Fruit fly (Drosophila melanogaster) S2 (cell line): ENCODE results near the gene CG9109.

ENCODE experiments used
- CG8478 ChIP-seq: fragments of >200 bp; optimal IDR thresholded peaks from 2 replicates; lab custom pipeline; 2018
- CTCF ChIP-seq, 2 experiments: fragments of >200 bp; optimal IDR thresholded peaks; 2 replicates each; lab custom pipeline; 2018

Gene CG9109

dm6 chr2L:6036710-6037109 lies 2.5 kb upstream of the CG9109 start, which contains the start of gene mtm:
Gene mtm, minus strand, starts transcription at chr2L:6037015.
- TF ChIP-seq CG8478 (lab: Kevin White, UChicago) = no peak

DNA sequence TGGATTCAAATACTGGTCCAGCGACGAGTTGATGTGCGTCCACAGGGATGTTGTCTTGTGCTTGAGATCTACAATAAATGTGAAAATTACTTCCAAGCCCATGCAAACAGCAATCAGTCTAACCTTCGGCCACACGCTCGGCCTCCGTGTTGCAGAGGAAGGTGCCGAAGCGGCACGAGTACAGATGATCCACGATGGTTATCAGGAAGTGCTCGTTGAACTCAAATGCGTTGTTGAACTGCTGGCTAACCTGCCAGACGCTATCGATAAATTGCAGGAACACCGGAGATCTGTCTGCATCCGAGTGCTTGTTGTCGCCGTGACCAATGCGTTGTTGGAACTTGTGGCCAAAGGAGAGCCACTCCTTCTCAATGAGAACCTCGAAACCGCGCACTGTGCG lies 932 bp upstream of the CG9109 start:
- TF ChIP-seq CTCF (optimal IDR thresholded peaks at IDR 0.05; lab: Kevin White, UChicago) = no peak
- no peak for TF ChIP-seq CG8478 (lab: Kevin White, UChicago)

DNA sequence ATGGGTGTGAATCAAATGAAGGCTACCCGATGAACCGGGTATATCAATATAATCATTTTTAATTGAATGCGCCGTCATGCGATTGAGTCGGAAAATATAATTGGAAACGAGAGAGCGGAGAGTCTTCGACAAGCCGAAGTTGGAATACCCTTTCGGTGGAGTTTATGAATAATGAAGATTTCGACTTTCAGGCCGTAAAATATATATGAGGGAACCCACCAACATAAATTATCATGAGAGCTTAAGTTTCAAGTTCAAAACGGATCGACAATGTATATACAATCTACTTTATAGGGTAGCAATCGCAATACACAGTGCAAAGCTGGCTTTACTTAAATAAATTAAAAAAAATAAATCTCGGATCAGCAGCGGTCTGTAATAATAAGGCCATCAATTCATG lies 2.4 kb downstream of the CG9109 start:
- TF ChIP-seq CTCF (optimal IDR thresholded peaks at IDR 0.05; lab: Kevin White, UChicago) (no peak), CG8478 (lab: Kevin White, UChicago) (no peak)

DNA sequence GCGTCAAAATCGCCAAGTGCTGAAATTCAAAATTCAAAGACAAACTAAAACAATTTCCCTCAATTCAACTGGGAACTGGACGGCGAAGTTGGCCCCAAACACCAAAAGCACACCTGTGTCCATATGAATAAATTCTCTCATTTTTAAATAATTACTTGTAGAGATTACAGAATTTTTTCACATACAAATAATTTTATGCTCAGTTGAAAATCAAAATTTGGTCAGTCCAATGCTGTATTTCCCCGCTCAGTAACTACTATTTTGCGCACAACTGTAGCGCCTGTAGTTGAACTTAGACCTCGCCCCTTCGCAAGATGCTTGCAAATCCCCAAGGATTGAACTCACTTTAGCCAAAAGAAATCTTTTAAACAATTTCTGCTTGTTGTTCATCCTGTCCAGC lies 5.5 kb downstream of the CG9109 start:
- TF ChIP-seq CG8478 (lab: Kevin White, UChicago) (no peak), CTCF (optimal IDR thresholded peaks at IDR 0.05; lab: Kevin White, UChicago) (no peak)

DNA sequence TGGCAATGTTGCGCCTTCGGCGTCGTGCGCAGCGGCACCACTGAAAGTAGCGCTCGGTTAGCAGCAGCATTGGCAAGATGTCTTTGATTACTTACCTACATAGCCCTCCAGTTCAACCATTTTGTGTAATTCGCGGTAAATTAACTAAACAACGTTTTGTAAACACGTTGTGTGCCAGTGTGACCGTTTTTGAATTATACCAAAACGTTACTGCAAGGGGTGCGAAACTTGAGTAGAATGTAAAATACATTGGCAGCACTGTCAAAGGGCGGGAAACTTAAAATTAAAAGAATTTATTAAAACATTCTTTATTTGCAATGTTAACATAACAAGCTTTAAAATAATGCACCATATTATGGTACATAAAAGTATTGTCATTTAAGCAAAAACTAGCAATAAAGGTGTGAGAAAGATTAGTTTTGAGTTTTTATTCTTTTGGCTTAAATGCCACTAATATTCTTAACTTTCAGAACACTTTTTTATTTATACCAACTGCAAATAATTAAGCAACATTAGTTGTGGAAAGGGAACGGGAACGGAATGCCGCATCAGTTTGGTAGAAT lies 9.8 kb downstream of the CG9109 start, which contains the start of gene CG9107:
CG9107 (minus strand) TSS at position 195 of the 563 bp plus-strand sequence.
- TF ChIP-seq CG8478 (lab: Kevin White, UChicago) (no peak), CTCF (optimal IDR thresholded peaks at IDR 0.05; lab: Kevin White, UChicago) (peak in 1 of 2 experiments; percentile 37)

DNA sequence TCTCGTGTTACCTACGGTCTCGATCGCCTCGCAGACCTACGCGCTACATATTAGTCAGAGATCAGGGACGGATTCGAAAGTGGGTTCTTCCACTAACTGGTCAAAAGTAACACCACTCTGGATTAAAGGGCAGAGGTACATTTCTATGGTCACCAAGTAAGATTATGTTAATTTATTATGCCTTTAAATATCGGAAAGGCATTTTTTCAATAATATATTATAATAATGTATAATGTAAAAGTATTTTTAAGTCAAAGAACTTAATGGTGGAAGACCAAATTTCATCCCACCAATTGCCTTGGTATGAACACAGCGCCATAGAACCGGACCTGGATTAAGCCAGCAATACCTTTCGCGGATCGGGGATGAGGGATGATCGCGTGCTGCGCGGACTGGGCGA lies 11.4 kb downstream of the CG9109 start:
- no peak for TF ChIP-seq CG8478 (lab: Kevin White, UChicago)
- TF ChIP-seq CTCF (optimal IDR thresholded peaks at IDR 0.05; lab: Kevin White, UChicago) = no peak

DNA sequence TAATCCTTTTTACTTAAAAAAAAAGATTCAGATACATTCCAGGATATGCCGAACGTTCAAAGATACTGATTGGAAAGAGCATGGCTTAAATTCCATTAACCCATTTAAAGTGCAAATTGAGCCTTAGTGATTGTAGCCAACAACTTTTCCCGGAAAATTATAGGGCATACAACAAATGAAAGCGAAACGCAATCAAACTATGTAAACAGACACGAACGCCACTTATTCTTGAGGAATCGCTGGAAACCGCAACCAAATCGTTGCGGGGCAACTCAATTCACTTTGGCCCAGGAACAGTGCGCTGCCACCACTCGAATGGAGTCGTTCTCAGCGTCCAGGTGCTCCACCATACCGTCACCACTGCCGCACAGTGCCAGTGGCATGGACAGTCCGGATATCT lies 13.7 kb downstream of the CG9109 start, which contains the start of gene CG13996:
CG13996 (plus strand) TSS at position 301 of the 400 bp plus-strand sequence.
- TF ChIP-seq CTCF (optimal IDR thresholded peaks at IDR 0.05; lab: Kevin White, UChicago) (no peak), CG8478 (lab: Kevin White, UChicago) (no peak)

DNA sequence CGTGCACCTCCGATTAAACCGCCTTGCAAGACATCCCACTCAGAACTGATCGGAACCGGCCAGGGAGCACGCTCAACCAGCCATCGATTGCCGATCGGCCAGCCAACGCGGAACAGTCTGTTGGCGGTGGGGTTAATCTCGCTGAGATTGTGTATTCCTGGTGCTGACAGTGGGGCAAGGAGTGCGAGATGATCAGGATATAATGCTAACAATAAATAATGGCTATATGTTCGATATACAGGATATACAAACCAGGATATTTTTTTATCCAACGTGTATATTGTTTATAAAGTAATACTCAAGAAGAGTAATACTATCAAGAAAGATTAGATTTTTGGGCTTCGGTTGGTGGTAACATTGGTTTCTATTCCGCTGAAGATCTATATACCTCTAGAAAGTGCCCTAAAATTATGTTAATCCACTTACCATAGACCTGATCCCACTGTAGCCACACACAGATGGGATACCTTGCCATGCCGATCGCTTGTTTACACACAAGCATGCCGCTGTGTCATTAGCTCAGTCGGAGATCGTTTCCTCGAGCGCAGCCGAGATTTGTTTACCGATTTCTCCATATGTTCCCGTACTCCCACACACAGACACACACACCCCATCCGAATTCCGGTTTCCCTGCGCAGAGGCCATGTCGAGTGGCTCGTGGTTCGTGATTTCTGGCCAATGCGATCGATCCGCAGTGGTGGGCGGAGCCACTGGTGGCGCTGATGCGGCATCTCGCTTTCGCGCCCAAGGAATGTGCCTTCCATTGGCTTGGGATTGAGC lies 14.7 kb downstream of the CG9109 start, which contains the start of gene H2.0:
H2.0 (minus strand) TSS at position 51 of the 780 bp plus-strand sequence.
- TF ChIP-seq CG8478 (lab: Kevin White, UChicago) (no peak), CTCF (optimal IDR thresholded peaks at IDR 0.05; lab: Kevin White, UChicago) (no peak)

dm6 chr2L:6013071-6013417 lies 21.2 kb downstream of the CG9109 start:
- no peak for TF ChIP-seq CG8478 (lab: Kevin White, UChicago)
- TF ChIP-seq CTCF (optimal IDR thresholded peaks at IDR 0.05; lab: Kevin White, UChicago) = peak; percentile 24 to 34

DNA sequence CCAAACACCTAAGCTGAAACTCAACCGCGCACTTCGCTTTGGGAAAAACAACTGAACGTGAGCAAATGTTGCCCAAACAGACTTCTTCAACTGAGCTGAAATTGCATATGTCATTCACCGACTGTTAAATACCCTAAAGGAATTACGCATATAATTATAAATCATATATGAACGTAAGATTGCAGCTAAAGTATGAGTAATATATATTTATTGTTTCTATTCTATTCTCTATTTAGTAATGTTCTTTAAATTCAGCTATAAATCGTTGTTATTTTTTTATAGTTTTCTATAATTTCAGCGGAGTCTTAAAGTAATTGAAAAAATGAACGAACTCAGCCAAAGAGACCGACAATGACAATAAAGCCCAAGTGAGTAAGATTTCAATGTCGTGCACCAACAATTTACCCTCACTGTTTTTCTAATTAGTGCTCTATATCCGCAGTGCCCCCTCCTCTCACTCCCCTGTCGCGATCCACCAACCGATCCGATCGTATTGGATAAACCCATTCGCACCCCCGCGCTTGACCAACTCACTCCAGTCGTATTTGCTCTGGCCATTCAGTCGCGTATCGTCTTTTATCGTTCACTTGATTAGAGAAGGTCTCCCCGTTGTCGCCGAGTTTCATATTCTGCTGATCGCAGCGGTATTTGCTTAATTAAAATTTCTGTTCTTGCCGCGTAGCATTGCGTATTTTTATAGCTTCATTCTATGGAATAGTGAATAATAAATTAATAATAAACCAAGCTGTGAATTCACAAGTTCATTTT lies 21.7 kb downstream of the CG9109 start, which contains the start of gene CG9098:
CG9098 (minus strand) TSS at position 36 of the 768 bp plus-strand sequence.
- TF ChIP-seq CTCF (optimal IDR thresholded peaks at IDR 0.05; lab: Kevin White, UChicago) (no peak), CG8478 (lab: Kevin White, UChicago) (no peak)

DNA sequence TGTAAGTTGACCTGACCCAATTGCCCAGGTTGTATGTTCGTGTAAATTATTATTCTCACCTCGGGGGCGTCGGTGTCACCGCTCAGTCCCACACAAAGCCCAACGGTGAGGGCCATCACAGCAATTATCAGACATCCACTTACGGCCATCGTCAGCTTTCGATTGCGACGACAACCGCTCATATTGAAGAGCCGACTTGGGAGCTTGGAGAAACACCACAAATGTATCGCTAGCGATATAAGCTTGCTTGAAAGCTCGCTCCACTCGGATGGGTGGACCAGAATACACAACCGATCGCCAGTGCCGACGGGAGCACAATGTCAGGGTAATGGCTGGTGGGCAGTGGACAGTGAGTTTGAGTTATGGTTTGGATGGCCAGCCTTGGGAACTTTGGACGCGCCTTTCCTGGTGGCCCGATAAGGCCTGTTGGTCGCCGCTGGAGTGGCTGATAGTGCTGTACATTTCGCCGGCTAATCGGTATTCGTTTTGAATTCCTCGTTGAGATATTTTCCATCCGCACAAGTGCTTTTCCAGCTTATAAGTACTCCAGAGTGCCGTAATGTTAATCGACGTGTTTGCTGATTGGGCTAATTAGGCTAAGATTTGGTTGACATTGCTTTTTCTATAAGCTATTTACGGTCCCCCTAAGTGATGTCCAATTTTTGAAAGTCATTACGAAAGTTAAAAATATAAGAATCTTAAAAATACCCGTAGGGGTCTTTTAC lies 27.6 kb downstream of the CG9109 start, which contains the start of gene Gal:
Gal (minus strand) TSS at position 320 of the 725 bp plus-strand sequence.
- no peak for TF ChIP-seq CTCF (optimal IDR thresholded peaks at IDR 0.05; lab: Kevin White, UChicago)
- TF ChIP-seq CG8478 (lab: Kevin White, UChicago) = no peak

DNA sequence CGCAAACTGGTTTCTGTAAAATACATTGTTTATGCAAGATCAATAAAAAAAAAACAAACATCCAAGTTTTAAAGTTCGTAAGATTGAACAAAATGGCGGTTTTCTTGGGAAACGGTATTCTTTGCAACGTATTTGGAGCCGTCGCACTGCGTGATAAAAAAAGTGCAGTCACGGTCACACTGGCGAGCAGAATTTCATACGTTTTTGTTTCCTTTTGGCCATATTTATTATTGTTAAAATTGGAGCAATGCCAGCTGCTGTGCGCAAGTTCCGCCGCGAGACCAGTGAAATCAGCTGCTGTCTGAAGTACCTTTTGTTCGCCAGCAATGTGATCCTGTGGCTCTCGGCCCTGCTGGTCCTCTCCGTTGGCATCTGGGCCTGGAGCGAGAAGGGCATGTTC lies 34.2 kb downstream of the CG9109 start, which contains the start of gene Tsp26A:
Tsp26A (plus strand) TSS at position 164 of the 400 bp plus-strand sequence.
- no peak for TF ChIP-seq CG8478 (lab: Kevin White, UChicago)
- no peak for TF ChIP-seq CTCF (optimal IDR thresholded peaks at IDR 0.05; lab: Kevin White, UChicago)

DNA sequence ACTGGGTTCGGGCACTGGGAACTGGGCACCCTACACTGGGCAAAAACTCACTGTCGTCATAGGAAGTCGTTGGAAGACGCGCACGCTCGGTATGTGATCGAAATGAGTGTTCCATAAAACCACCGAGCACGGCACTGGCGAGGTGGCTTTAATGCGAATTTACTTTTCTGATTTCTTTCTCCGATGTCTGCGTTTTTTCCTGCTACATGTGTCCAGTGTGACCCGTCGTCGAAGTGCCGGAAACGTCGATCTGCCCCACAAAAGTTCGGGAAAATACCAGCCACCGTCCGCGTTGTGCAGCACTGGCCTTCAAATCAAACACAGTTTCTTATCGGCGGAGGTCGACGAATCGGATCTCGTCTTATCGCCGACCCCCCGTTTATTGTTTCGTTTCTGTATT lies 35.0 kb downstream of the CG9109 start, which contains the start of gene Kdm5:
Kdm5 (minus strand) TSS at position 255 of the 400 bp plus-strand sequence.
- TF ChIP-seq CTCF (optimal IDR thresholded peaks at IDR 0.05; lab: Kevin White, UChicago) = peak in 1 of 2 experiments; percentile 7
- no peak for TF ChIP-seq CG8478 (lab: Kevin White, UChicago)

DNA sequence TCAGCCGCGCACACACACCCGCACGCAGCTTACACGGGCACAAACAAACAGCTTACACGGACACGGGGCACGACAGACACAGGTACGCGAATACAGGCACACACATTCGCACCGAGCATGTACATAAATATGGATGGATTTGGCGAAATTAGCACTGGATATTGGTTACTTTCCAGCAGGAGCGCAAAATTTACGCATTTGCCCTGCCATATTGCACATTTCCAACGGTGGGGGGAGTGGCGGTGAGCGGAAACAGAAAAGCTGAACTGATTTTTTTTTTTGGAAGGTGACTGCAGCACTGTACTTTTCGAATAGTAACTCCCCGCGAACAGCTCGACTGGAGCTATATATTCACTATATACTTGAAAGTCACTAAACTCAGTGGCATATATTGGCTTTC lies 35.8 kb downstream of the CG9109 start:
- no peak for TF ChIP-seq CG8478 (lab: Kevin White, UChicago)
- TF ChIP-seq CTCF (optimal IDR thresholded peaks at IDR 0.05; lab: Kevin White, UChicago) = no peak
